Worm (Caenorhabditis elegans): ENCODE measurements around the gene bmy-1.

The bmy-1 gene

ce11 chrII:5373275-5374047 lies 15.0 kb downstream of the bmy-1 start, which contains the start of the genes agt-2 and F09E5.3 (continued):
- TF ChIP-seq F10B5.3 (tag; optimal IDR thresholded peaks at IDR 0.05) = peak; percentile 65
- TF ChIP-seq egl-43 (GFP tag; IDR thresholded peaks at IDR 0.05) = no peak
- TF ChIP-seq egl-27 (tag; optimal IDR thresholded peaks at IDR 0.05) = no peak
- TF ChIP-seq ztf-7 (tag; optimal IDR thresholded peaks at IDR 0.05) = peak; percentile 47
- TF ChIP-seq dmd-9 (GFP tag; IDR thresholded peaks at IDR 0.05) = no peak
- TF ChIP-seq nhr-48 (tag; optimal IDR thresholded peaks at IDR 0.05) = peak; percentile 67
- peak; percentile 86 for TF ChIP-seq aha-1 (tag)
- TF ChIP-seq skn-1 (tag; optimal IDR thresholded peaks at IDR 0.05) = no peak
- no peak for TF ChIP-seq nhr-237 (tag; optimal IDR thresholded peaks at IDR 0.05)
- peak; percentile 73; the same call in 1 of the 2 replicates for TF ChIP-seq hmg-1.1 (GFP tag; IDR thresholded peaks at IDR 0.05)
- TF ChIP-seq madf-5 (GFP tag; IDR thresholded peaks at IDR 0.05) = no peak
- no peak for TF ChIP-seq attf-4 (tag; optimal IDR thresholded peaks at IDR 0.05)
- peak; percentile 81 for TF ChIP-seq hlh-30 (tag; optimal IDR thresholded peaks at IDR 0.05; ENCODE audit: insufficient read depth)
- peak; percentile 74 for TF ChIP-seq zfp-3 (GFP tag; conservative IDR thresholded peaks at IDR 0.05)
- TF ChIP-seq Y48G9A.11 (GFP tag; IDR thresholded peaks at IDR 0.05) = no peak
- TF ChIP-seq lsy-2 (tag; optimal IDR thresholded peaks at IDR 0.05) = peak; percentile 68 to 96
- no peak for TF ChIP-seq gei-8 (GFP tag; optimal IDR thresholded peaks at IDR 0.05)
- peak; percentile 62 for TF ChIP-seq mxl-3 (GFP tag; optimal IDR thresholded peaks at IDR 0.05)
- no peak for TF ChIP-seq nhr-111 (GFP tag; optimal IDR thresholded peaks at IDR 0.05)
- TF ChIP-seq tra-1 (GFP tag; IDR thresholded peaks at IDR 0.05) = peak; percentile 47
- peak; percentile 83 for TF ChIP-seq hlh-11 (tag; optimal IDR thresholded peaks at IDR 0.05)
- TF ChIP-seq pqm-1 (tag; optimal IDR thresholded peaks at IDR 0.05) = peak; percentile 74
- peak; percentile 79; the same call in 1 of the 2 replicates for TF ChIP-seq daf-19 (GFP tag; conservative IDR thresholded peaks at IDR 0.05)
- no peak for TF ChIP-seq tag-97 (GFP tag; IDR thresholded peaks at IDR 0.05)
- TF ChIP-seq zag-1 (tag; optimal IDR thresholded peaks at IDR 0.05) = no peak
- peak; percentile 23 for TF ChIP-seq zfp-2 (tag; optimal IDR thresholded peaks at IDR 0.05)
- TF ChIP-seq dve-1 (tag; optimal IDR thresholded peaks at IDR 0.05; ENCODE audit: insufficient read depth) = peak; percentile 91
- no peak for TF ChIP-seq php-3 (GFP tag; IDR thresholded peaks at IDR 0.05)
- peak; percentile 51; the same call in 1 of the 2 replicates for TF ChIP-seq lin-29 (GFP tag; IDR thresholded peaks at IDR 0.05)
- TF ChIP-seq nhr-77 (tag; optimal IDR thresholded peaks at IDR 0.05) = peak; percentile 82
- peak in 1 of 2 experiments; percentile 58 for TF ChIP-seq hif-1 (tag; optimal IDR thresholded peaks at IDR 0.05)
- TF ChIP-seq fos-1 (tag; optimal IDR thresholded peaks at IDR 0.05) = no peak
- peak; percentile 86 for TF ChIP-seq lin-38 (GFP tag; IDR thresholded peaks at IDR 0.05)
- no peak for TF ChIP-seq F44E2.7 (GFP tag; IDR thresholded peaks at IDR 0.05)
- TF ChIP-seq Y75B8A.6 (GFP tag; IDR thresholded peaks at IDR 0.05) = no peak
- TF ChIP-seq daf-8 (GFP tag; IDR thresholded peaks at IDR 0.05) = no peak
- peak; percentile 80; the same call in 1 of the 2 replicates for TF ChIP-seq ctbp-1 (GFP tag; IDR thresholded peaks at IDR 0.05)
- TF ChIP-seq set-16 (GFP tag; IDR thresholded peaks at IDR 0.05) = no peak
- TF ChIP-seq lir-3 (tag; optimal IDR thresholded peaks at IDR 0.05) = no peak
- TF ChIP-seq cey-2 (tag; optimal IDR thresholded peaks at IDR 0.05; ENCODE audit: borderline replicate concordance, insufficient read depth) = no peak
- TF ChIP-seq mes-2 (tag; optimal IDR thresholded peaks at IDR 0.05; ENCODE audit: poor library complexity, severe bottlenecking) = peak; percentile 93
- TF ChIP-seq rbr-2 (tag; optimal IDR thresholded peaks at IDR 0.05) = peak; percentile 89
- no peak for TF ChIP-seq D1046.2 (GFP tag; IDR thresholded peaks at IDR 0.05)
- peak; percentile 80 for TF ChIP-seq spr-1 (tag; optimal IDR thresholded peaks at IDR 0.05)
- TF ChIP-seq F26F4.8 (GFP tag; conservative IDR thresholded peaks at IDR 0.05) = no peak
- no peak for TF ChIP-seq ceh-32 (tag; optimal IDR thresholded peaks at IDR 0.05; ENCODE audit: poor library complexity)
- peak; percentile 58 for TF ChIP-seq nhr-6 (tag; optimal IDR thresholded peaks at IDR 0.05)
- no peak for TF ChIP-seq nhr-41 (GFP tag; IDR thresholded peaks at IDR 0.05)
- peak; percentile 27 for TF ChIP-seq unc-130 (GFP tag; optimal IDR thresholded peaks at IDR 0.05)

Data from whole organism, L4 larva.